Worm (Caenorhabditis elegans) whole organism, dauer: ENCODE data around the gene F09G8.5.

Experiments
- unc-62 ChIP-seq: sonication (generic microtip); optimal IDR thresholded peaks from 2 replicates; lab custom pipeline; 2017; ENCODE audit warnings: missing biosample characterization, missing genetic modification reagents, missing genetic modification characterization

Gene F09G8.5

DNA sequence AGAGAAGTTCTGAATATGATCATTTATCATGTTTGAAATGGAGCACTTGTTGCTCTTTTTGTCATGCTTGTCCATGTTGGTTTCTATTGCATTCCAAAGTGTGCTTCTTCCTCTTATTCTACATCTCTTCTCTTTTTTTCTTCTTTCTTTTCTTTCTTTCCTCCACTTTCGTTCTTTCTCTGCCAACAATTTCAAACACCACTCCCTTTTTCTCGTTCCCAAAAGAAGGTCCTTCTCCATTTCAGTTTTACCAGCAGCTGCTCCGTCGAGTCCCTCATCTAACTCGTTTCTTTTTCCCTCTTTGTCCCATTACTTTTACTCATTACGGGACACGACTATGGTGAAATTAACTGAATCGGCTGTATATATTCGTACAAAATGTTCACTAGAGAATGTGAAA, at the start of gene F09G8.5:
TSS of gene F09G8.5 (plus strand) at position 38 of the 400 bp plus-strand sequence.
- no peak for TF ChIP-seq unc-62 (GFP tag; lab: Kevin White, UChicago)

DNA sequence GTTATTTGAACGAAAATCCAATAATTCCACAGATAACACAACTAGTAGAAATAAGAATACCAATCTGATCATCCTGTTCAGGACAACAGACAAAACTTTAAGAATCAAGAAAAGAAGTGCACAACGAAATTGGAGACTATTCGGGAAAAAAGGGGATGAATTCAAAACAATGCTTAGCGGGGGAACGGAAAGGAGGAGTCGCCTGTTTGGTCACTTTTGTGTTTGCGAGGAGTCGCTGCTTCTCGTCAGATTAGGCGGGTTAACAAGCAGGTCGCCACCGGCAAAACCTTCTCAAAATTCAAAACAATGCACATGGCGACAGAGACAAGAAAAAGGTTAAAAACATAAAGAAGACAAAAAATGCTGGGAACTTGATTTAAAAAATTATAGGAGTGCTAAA, 45.0 kb upstream of the F09G8.5 start, which contains the start of gene C30A5.10:
TSS of gene C30A5.10 (minus strand) at position 101 of the 400 bp plus-strand sequence.
- TF ChIP-seq unc-62 (GFP tag; lab: Kevin White, UChicago), result no peak

ce11 chrIII:8211562-8211961, 43.2 kb upstream of the F09G8.5 start:
- TF ChIP-seq unc-62 (GFP tag; lab: Kevin White, UChicago), result no peak

DNA sequence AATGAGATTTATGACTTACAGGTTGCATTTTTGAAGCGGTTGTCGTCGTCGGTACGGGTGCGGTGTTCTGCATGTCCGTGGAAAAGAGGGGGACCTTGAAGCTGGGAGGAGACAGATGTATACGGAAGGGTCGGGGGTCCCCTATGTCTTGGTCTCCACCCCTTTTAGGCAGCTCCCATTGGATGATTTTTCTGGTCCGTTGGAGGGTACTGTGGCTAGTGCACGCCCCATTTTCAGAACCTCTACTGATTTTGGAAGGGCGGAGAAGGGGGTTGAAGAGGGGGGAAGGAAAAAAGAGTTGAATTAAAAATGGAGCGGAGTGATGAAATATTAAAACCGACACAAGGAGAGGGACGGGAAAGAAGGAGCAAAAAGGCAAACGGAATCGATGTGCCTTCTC, 38.6 kb upstream of the F09G8.5 start, which contains the start of gene unc-86:
TSS of gene unc-86 (minus strand) at position 113 of the 400 bp plus-strand sequence.
- TF ChIP-seq unc-62 (GFP tag; lab: Kevin White, UChicago), result no peak

ce11 chrIII:8217919-8218318, 36.9 kb upstream of the F09G8.5 start, which contains the start of gene C30A5.16:
Gene C30A5.16 (plus strand): TSS chrIII:8218219.
- no peak for TF ChIP-seq unc-62 (GFP tag; lab: Kevin White, UChicago)

- no peak for TF ChIP-seq unc-62 (GFP tag; lab: Kevin White, UChicago)
Measured at ce11 chrIII:8220081-8220480, 34.7 kb upstream of the F09G8.5 start.

DNA sequence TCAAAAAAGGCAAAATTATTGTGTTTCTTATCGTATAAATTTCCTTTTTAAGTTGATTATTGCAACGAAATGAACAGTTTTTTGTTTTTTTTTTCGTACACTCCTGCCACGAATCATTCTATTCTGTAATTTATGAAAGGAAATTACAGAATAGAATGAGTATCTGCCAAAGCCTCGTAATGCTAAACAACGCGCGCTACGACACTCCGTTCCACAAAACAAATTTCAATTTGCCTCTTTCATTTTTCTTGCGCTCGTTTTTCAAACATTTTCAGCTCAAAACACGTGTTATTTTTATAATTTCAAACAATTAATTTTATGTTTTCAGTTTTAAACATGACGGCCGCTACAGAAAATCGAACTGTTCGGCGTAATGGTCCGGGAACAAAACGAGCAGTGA, 30.0 kb upstream of the F09G8.5 start, which contains the start of gene mob-4:
TSS of gene mob-4 (plus strand) at position 329 of the 400 bp plus-strand sequence.
- no peak for TF ChIP-seq unc-62 (GFP tag; lab: Kevin White, UChicago)

- no peak for TF ChIP-seq unc-62 (GFP tag; lab: Kevin White, UChicago)
Measured at ce11 chrIII:8226178-8226577, 28.6 kb upstream of the F09G8.5 start, which contains the start of gene rfs-1. Gene rfs-1 (plus strand): TSS chrIII:8226478.

DNA sequence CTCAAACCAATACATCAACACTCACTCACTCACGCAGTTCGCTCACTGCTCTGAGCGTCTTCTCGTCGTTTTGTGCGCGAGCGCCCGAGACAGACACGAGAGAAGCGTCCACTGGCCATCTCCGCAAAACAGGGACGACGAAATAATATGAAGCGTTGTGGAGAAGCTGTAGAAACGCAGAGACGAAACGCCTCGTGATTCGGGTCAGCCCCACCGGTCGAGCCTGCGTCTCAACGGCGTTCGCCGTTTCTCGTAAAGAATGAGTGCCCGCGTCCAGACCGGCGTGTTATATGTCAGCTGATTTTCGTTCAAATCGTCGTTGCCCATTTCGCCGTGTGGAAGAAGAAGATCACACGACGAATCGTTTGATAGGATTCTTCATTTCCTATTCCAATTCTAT, 27.3 kb upstream of the F09G8.5 start, which contains the start of gene fbxl-1:
TSS of gene fbxl-1 (plus strand) at position 320 of the 400 bp plus-strand sequence.
- TF ChIP-seq unc-62 (GFP tag; lab: Kevin White, UChicago), result no peak

DNA sequence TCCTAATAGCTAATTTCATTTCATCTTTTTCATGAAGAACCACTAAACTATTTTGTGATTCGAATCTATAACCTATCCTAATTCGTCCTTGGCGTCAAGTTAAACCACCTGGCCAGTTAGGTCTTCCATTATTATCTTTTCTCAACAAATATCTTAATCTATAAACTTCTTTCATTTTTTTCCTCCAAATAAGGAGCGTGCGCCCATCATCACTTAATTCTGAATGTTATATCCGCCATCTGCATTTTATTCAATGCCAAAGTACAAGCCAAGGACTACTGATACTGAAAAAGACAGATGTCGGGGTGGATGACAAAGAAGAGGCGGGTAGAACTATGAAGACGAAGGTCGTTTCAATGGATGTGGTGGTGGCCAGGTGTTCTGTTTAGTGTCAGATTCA, 25.9 kb upstream of the F09G8.5 start:
- TF ChIP-seq unc-62 (GFP tag; lab: Kevin White, UChicago), result no peak

DNA sequence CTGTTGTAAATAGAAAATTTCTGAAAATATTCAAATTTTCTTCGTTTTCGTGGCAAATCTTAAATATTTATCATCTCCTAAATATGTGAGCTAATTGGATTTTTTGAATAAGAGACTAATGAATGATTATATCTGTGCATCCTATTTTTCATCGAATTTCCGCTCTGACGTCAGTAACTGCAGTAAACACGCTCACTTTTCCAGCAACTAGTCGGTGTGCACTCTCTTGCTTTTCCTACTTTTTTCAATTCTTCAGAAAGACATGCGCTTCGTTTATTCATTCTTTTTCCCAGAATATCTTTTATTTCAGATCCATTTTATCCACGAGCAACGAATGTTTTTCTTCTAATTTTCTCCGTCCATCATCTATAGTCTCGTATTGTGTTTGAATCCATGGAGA, 25.3 kb upstream of the F09G8.5 start:
- no peak for TF ChIP-seq unc-62 (GFP tag; lab: Kevin White, UChicago)

ce11 chrIII:8232634-8233033, 22.1 kb upstream of the F09G8.5 start, which contains the start of gene henn-1:
Gene henn-1 (plus strand): TSS chrIII:8232651.
- TF ChIP-seq unc-62 (GFP tag; lab: Kevin White, UChicago), result no peak

DNA sequence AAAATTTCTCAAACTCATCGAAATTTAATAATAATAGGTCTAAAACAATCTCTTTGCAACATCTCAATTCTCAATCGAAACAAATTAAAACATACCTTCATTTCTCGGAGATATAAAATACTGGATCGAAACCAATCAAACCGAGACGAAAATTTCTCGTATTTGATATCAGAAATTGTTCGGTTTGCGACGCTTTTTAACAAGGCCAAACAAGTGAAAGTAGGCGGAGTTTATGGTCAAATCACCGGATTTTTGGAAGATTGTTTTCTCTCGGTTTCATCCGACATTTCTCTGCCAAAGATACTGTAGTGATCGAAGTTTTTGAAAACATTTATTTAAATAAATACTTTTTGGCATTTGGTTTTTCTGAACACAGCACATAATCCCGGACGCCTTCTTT, 19.4 kb upstream of the F09G8.5 start, which contains the start of gene C02F5.14:
TSS of gene C02F5.14 (minus strand) at position 157 of the 400 bp plus-strand sequence.
- no peak for TF ChIP-seq unc-62 (GFP tag; lab: Kevin White, UChicago)

ce11 chrIII:8235880-8236279, 18.9 kb upstream of the F09G8.5 start, which contains the start of gene C02F5.5:
Gene C02F5.5 (plus strand): TSS chrIII:8236180.
- no peak for TF ChIP-seq unc-62 (GFP tag; lab: Kevin White, UChicago)

DNA sequence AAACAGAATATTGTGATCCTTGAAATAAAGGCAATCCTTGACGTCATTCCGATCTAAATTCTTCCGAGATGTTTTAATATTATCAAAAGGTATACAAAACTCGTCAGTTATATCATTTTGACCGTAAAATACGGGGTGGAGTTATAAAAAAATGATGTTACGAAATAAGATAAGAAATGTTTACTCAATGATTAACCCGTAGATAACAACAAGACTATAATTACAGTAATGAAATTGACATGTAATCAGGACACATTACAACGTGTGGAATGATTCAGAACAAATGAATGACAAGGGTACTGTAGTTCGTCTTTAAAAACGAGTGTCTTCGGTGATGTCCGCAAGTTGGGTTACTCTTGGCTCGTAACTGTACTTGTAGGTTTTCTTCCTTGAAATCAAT, 16.9 kb upstream of the F09G8.5 start, which contains the start of gene tsp-2:
TSS of gene tsp-2 (minus strand) at position 109 of the 400 bp plus-strand sequence.
- no peak for TF ChIP-seq unc-62 (GFP tag; lab: Kevin White, UChicago)

DNA sequence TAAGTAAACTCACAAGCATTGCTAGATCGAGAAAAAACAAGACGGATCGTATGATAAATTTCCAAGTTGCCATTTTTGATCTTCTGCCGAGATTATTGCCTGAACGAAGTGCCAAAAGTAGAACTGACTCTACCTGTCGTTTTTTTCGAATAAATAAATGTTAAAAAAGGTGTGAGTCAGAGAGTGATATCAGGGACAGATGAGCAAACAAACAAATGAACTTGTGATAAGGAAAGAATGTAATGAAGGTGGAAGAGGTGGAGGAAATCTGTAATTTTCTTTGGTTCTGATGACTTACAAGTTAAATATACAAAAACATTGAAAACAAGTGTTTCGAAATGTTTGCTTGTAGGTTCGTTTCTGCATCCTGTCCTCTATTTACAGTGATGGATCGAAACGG, 15.4 kb upstream of the F09G8.5 start, which contains the start of gene tsp-1:
TSS of gene tsp-1 (minus strand) at position 99 of the 400 bp plus-strand sequence.
- no peak for TF ChIP-seq unc-62 (GFP tag; lab: Kevin White, UChicago)

ce11 chrIII:8240247-8240646, 14.5 kb upstream of the F09G8.5 start:
- TF ChIP-seq unc-62 (GFP tag; lab: Kevin White, UChicago), result no peak
